In genomic region chr3R:8823761-8824499, dm6 we compare ENCODE assay signal across 1 fruit fly cellular context.
TF ChIP-seq lines count a peak whose summit lies in the region.

Gene IscU, minus strand, starts transcription at chr3R:8824177.
Gene CG8379, plus strand, starts transcription at chr3R:8824411.

TF ChIP-seq in whole organism, embryonic, 481 proteins besides CTCF, POLR2A, EP300 and RAD21 (continued from another document and continues in another):
- TF ChIP-seq CG16813 (GFP tag; IDR thresholded peaks at IDR 0.05; lab: Robert Waterston, UW; ENCODE audit: partially characterized antibody) (peak; percentile 63; the same call in 2 of the 3 replicates), sob (GFP tag; IDR thresholded peaks at IDR 0.05; lab: Robert Waterston, UW) (no peak), Hr39 (optimal IDR thresholded peaks at IDR 0.05; lab: Kevin White, UChicago) (no peak), Hand (GFP tag; optimal IDR thresholded peaks at IDR 0.05; lab: Kevin White, UChicago) (peak; percentile 19), Aef1 (GFP tag; IDR thresholded peaks at IDR 0.05; lab: Robert Waterston, UW) (no peak), CG10267 (tag; optimal IDR thresholded peaks at IDR 0.05; lab: Kevin White, UChicago) (peak; percentile 52), lov (optimal IDR thresholded peaks at IDR 0.05; lab: Kevin White, UChicago) (no peak), lov (GFP tag; IDR thresholded peaks at IDR 0.05; lab: Robert Waterston, UW) (no peak), ato (GFP tag; IDR thresholded peaks at IDR 0.05; lab: Robert Waterston, UW; ENCODE audit: partially characterized antibody) (peak; percentile 15; the same call in 1 of the 2 replicates), pb (GFP tag; optimal IDR thresholded peaks at IDR 0.05; lab: Kevin White, UChicago) (no peak), ac (GFP tag; optimal IDR thresholded peaks at IDR 0.05; lab: Kevin White, UChicago) (no peak), br (optimal IDR thresholded peaks at IDR 0.05; lab: Kevin White, UChicago) (no peak), sna (GFP tag; IDR thresholded peaks at IDR 0.05; lab: Robert Waterston, UW; ENCODE audit: partially characterized antibody) (peak; percentile 73), CG17612 (GFP tag; IDR thresholded peaks at IDR 0.05; lab: Robert Waterston, UW) (no peak), CG4328 (GFP tag; optimal IDR thresholded peaks at IDR 0.05; lab: Kevin White, UChicago) (peak; percentile 19), CG10321 (GFP tag; IDR thresholded peaks at IDR 0.05; lab: Robert Waterston, UW) (no peak), CG32767 (GFP tag; IDR thresholded peaks at IDR 0.05; lab: Robert Waterston, UW) (no peak), mld (GFP tag; IDR thresholded peaks at IDR 0.05; lab: Robert Waterston, UW; ENCODE audit: partially characterized antibody) (no peak), CG17186 (GFP tag; optimal IDR thresholded peaks at IDR 0.05; lab: Kevin White, UChicago) (no peak), CG33557 (GFP tag; optimal IDR thresholded peaks at IDR 0.05; lab: Kevin White, UChicago) (peak; percentile 36), lbe (GFP tag; optimal IDR thresholded peaks at IDR 0.05; lab: Kevin White, UChicago) (peak; percentile 39), E2f2 (GFP tag; IDR thresholded peaks at IDR 0.05; lab: Robert Waterston, UW) (peak; percentile 32; the same call in 1 of the 2 replicates), TFAM (GFP tag; optimal IDR thresholded peaks at IDR 0.05; lab: Kevin White, UChicago) (no peak), CG42726 (GFP tag; IDR thresholded peaks at IDR 0.05; lab: Robert Waterston, UW; ENCODE audit: partially characterized antibody) (peak; percentile 13; the same call in 1 of the 2 replicates), Bdp1 (GFP tag; optimal IDR thresholded peaks at IDR 0.05; lab: Kevin White, UChicago) (no peak), CG31441 (GFP tag; IDR thresholded peaks at IDR 0.05; lab: Robert Waterston, UW) (no peak), CG30403 (GFP tag; optimal IDR thresholded peaks at IDR 0.05; lab: Kevin White, UChicago) (no peak), disco-r (GFP tag; optimal IDR thresholded peaks at IDR 0.05; lab: Kevin White, UChicago) (no peak), CG6854 (GFP tag; optimal IDR thresholded peaks at IDR 0.05; lab: Kevin White, UChicago) (no peak), Hsf (GFP tag; optimal IDR thresholded peaks at IDR 0.05; lab: Kevin White, UChicago) (no peak), Fer2 (tag; optimal IDR thresholded peaks at IDR 0.05; lab: Kevin White, UChicago) (no peak), chinmo (GFP tag; IDR thresholded peaks at IDR 0.05; lab: Robert Waterston, UW; ENCODE audit: partially characterized antibody) (no peak), CG9876 (GFP tag; optimal IDR thresholded peaks at IDR 0.05; lab: Kevin White, UChicago) (no peak), NC2β (GFP tag; optimal IDR thresholded peaks at IDR 0.05; lab: Kevin White, UChicago) (no peak), slbo (GFP tag; IDR thresholded peaks at IDR 0.05; lab: Robert Waterston, UW) (no peak), wdn (GFP tag; IDR thresholded peaks at IDR 0.05; lab: Robert Waterston, UW) (no peak), fd64A (GFP tag; optimal IDR thresholded peaks at IDR 0.05; lab: Kevin White, UChicago) (no peak), D19A (tag; optimal IDR thresholded peaks at IDR 0.05; lab: Kevin White, UChicago) (peak; percentile 42), CG17829 (tag; optimal IDR thresholded peaks at IDR 0.05; lab: Kevin White, UChicago) (peak; percentile 53), ATbp (GFP tag; optimal IDR thresholded peaks at IDR 0.05; lab: Kevin White, UChicago) (no peak), CG3407 (GFP tag; optimal IDR thresholded peaks at IDR 0.05; lab: Kevin White, UChicago) (peak; percentile 3), CG18599 (GFP tag; optimal IDR thresholded peaks at IDR 0.05; lab: Kevin White, UChicago) (no peak), CG13287 (GFP tag; IDR thresholded peaks at IDR 0.05; lab: Robert Waterston, UW; ENCODE audit: partially characterized antibody) (peak; percentile 82), Asciz (GFP tag; optimal IDR thresholded peaks at IDR 0.05; lab: Kevin White, UChicago) (no peak), Lhr (GFP tag; optimal IDR thresholded peaks at IDR 0.05; lab: Kevin White, UChicago) (peak; percentile 58), CG31388 (GFP tag; optimal IDR thresholded peaks at IDR 0.05; lab: Kevin White, UChicago) (no peak), CG16863 (GFP tag; optimal IDR thresholded peaks at IDR 0.05; lab: Kevin White, UChicago) (no peak), MTF-1 (GFP tag; optimal IDR thresholded peaks at IDR 0.05; lab: Kevin White, UChicago; ENCODE audit: borderline replicate concordance) (no peak), CG15514 (GFP tag; optimal IDR thresholded peaks at IDR 0.05; lab: Kevin White, UChicago) (peak; percentile 50), CG7271 (tag; optimal IDR thresholded peaks at IDR 0.05; lab: Kevin White, UChicago) (no peak), CG15696 (tag; optimal IDR thresholded peaks at IDR 0.05; lab: Kevin White, UChicago) (no peak), salm (tag; optimal IDR thresholded peaks at IDR 0.05; lab: Kevin White, UChicago) (peak; percentile 16), nerfin-2 (GFP tag; IDR thresholded peaks at IDR 0.05; lab: Robert Waterston, UW; ENCODE audit: partially characterized antibody) (no peak), CG7987 (GFP tag; optimal IDR thresholded peaks at IDR 0.05; lab: Kevin White, UChicago) (no peak), amos (GFP tag; IDR thresholded peaks at IDR 0.05; lab: Robert Waterston, UW; ENCODE audit: partially characterized antibody) (peak; percentile 53; the same call in 1 of the 2 replicates), Atf3 (GFP tag; optimal IDR thresholded peaks at IDR 0.05; lab: Kevin White, UChicago) (no peak), vfl (GFP tag; optimal IDR thresholded peaks at IDR 0.05; lab: Kevin White, UChicago) (no peak), CG14860 (GFP tag; IDR thresholded peaks at IDR 0.05; lab: Robert Waterston, UW; ENCODE audit: partially characterized antibody) (no peak), E2f1 (GFP tag; IDR thresholded peaks at IDR 0.05; lab: Robert Waterston, UW) (no peak), nerfin-1 (tag; optimal IDR thresholded peaks at IDR 0.05; lab: Kevin White, UChicago) (no peak), CG2120 (GFP tag; optimal IDR thresholded peaks at IDR 0.05; lab: Kevin White, UChicago) (no peak), corto (GFP tag; optimal IDR thresholded peaks at IDR 0.05; lab: Kevin White, UChicago) (peak; percentile 8), CG1832 (GFP tag; optimal IDR thresholded peaks at IDR 0.05; lab: Kevin White, UChicago) (no peak), CG17328 (GFP tag; IDR thresholded peaks at IDR 0.05; lab: Robert Waterston, UW) (no peak), CG9797 (GFP tag; optimal IDR thresholded peaks at IDR 0.05; lab: Kevin White, UChicago) (peak; percentile 89), CG31224 (GFP tag; IDR thresholded peaks at IDR 0.05; lab: Robert Waterston, UW) (no peak), Doc2 (GFP tag; IDR thresholded peaks at IDR 0.05; lab: Robert Waterston, UW) (no peak), MESR4 (GFP tag; optimal IDR thresholded peaks at IDR 0.05; lab: Kevin White, UChicago) (peak; percentile 71), CG2199 (GFP tag; IDR thresholded peaks at IDR 0.05; lab: Robert Waterston, UW) (no peak), CG14965 (GFP tag; optimal IDR thresholded peaks at IDR 0.05; lab: Kevin White, UChicago; ENCODE audit: borderline replicate concordance) (no peak), NfI (GFP tag; optimal IDR thresholded peaks at IDR 0.05; lab: Kevin White, UChicago) (no peak), MBD-R2 (GFP tag; IDR thresholded peaks at IDR 0.05; lab: Robert Waterston, UW) (peak; percentile 77), nau (GFP tag; optimal IDR thresholded peaks at IDR 0.05; lab: Kevin White, UChicago) (no peak), CG6765 (GFP tag; optimal IDR thresholded peaks at IDR 0.05; lab: Kevin White, UChicago) (no peak), Vsx1 (GFP tag; optimal IDR thresholded peaks at IDR 0.05; lab: Kevin White, UChicago) (no peak), CG12104 (GFP tag; optimal IDR thresholded peaks at IDR 0.05; lab: Kevin White, UChicago) (no peak), BEAF-32 (GFP tag; optimal IDR thresholded peaks at IDR 0.05; lab: Kevin White, UChicago) (peak; percentile 74), NC2α (GFP tag; optimal IDR thresholded peaks at IDR 0.05; lab: Kevin White, UChicago) (no peak), CG14710 (tag; optimal IDR thresholded peaks at IDR 0.05; lab: Kevin White, UChicago) (peak; percentile 75), CG2116 (GFP tag; optimal IDR thresholded peaks at IDR 0.05; lab: Kevin White, UChicago) (peak; percentile 87), GATAe (GFP tag; conservative IDR thresholded peaks at IDR 0.05; lab: Robert Waterston, UW) (0 out of 2 replicates have a peak, but pooled peaks have one; percentile 10), CG11093 (GFP tag; IDR thresholded peaks at IDR 0.05; lab: Robert Waterston, UW) (no peak), Usf (GFP tag; optimal IDR thresholded peaks at IDR 0.05; lab: Kevin White, UChicago) (no peak), trem (tag; optimal IDR thresholded peaks at IDR 0.05; lab: Kevin White, UChicago) (peak; percentile 98), gce (GFP tag; IDR thresholded peaks at IDR 0.05; lab: Robert Waterston, UW) (no peak), CG4617 (GFP tag; optimal IDR thresholded peaks at IDR 0.05; lab: Kevin White, UChicago; ENCODE audit: borderline replicate concordance) (peak; percentile 62), PHDP (tag; optimal IDR thresholded peaks at IDR 0.05; lab: Kevin White, UChicago) (no peak), Camta (GFP tag; optimal IDR thresholded peaks at IDR 0.05; lab: Kevin White, UChicago) (no peak), lola (GFP tag; optimal IDR thresholded peaks at IDR 0.05; lab: Kevin White, UChicago) (peak in 1 of 3 experiments; percentile 18), phol (tag; optimal IDR thresholded peaks at IDR 0.05; lab: Kevin White, UChicago) (peak; percentile 43), knrl (GFP tag; IDR thresholded peaks at IDR 0.05; lab: Robert Waterston, UW; ENCODE audit: partially characterized antibody) (peak; percentile 70), sqz (GFP tag; optimal IDR thresholded peaks at IDR 0.05; lab: Kevin White, UChicago) (no peak), Dek (tag; optimal IDR thresholded peaks at IDR 0.05; lab: Kevin White, UChicago) (no peak), YL-1 (GFP tag; optimal IDR thresholded peaks at IDR 0.05; lab: Kevin White, UChicago) (peak; percentile 87), CG7786 (GFP tag; optimal IDR thresholded peaks at IDR 0.05; lab: Kevin White, UChicago) (no peak), esg (GFP tag; conservative IDR thresholded peaks at IDR 0.05; lab: Robert Waterston, UW) (no peak), otp (GFP tag; IDR thresholded peaks at IDR 0.05; lab: Robert Waterston, UW) (no peak), HLH4C (GFP tag; IDR thresholded peaks at IDR 0.05; lab: Robert Waterston, UW; ENCODE audit: partially characterized antibody) (peak; percentile 37; the same call in 2 of the 3 replicates), CG30431 (GFP tag; optimal IDR thresholded peaks at IDR 0.05; lab: Kevin White, UChicago) (no peak), CG4730 (GFP tag; IDR thresholded peaks at IDR 0.05; lab: Robert Waterston, UW) (no peak), Dbx (GFP tag; IDR thresholded peaks at IDR 0.05; lab: Robert Waterston, UW) (no peak), CG10543 (GFP tag; optimal IDR thresholded peaks at IDR 0.05; lab: Kevin White, UChicago) (peak; percentile 6), CG2678 (tag; optimal IDR thresholded peaks at IDR 0.05; lab: Kevin White, UChicago) (no peak), zf30C (GFP tag; optimal IDR thresholded peaks at IDR 0.05; lab: Kevin White, UChicago) (no peak), unpg (GFP tag; optimal IDR thresholded peaks at IDR 0.05; lab: Kevin White, UChicago) (no peak), HmgD (GFP tag; optimal IDR thresholded peaks at IDR 0.05; lab: Kevin White, UChicago) (no peak), hb (GFP tag; IDR thresholded peaks at IDR 0.05; lab: Robert Waterston, UW; ENCODE audit: partially characterized antibody) (no peak), CG12659 (GFP tag; optimal IDR thresholded peaks at IDR 0.05; lab: Kevin White, UChicago) (peak; percentile 65), dati (GFP tag; IDR thresholded peaks at IDR 0.05; lab: Robert Waterston, UW) (no peak), CG3163 (GFP tag; optimal IDR thresholded peaks at IDR 0.05; lab: Kevin White, UChicago) (no peak), Taf1 (GFP tag; IDR thresholded peaks at IDR 0.05; lab: Robert Waterston, UW) (no peak), CG18619 (GFP tag; optimal IDR thresholded peaks at IDR 0.05; lab: Kevin White, UChicago) (no peak), HmgZ (tag; optimal IDR thresholded peaks at IDR 0.05; lab: Kevin White, UChicago) (peak; percentile 41), bsh (GFP tag; optimal IDR thresholded peaks at IDR 0.05; lab: Kevin White, UChicago) (no peak), Fer1 (GFP tag; optimal IDR thresholded peaks at IDR 0.05; lab: Kevin White, UChicago) (peak; percentile 15), Med (GFP tag; lab: Kevin White, UChicago) (peak; percentile 46), CG11695 (GFP tag; IDR thresholded peaks at IDR 0.05; lab: Robert Waterston, UW) (no peak), toy (GFP tag; IDR thresholded peaks at IDR 0.05; lab: Robert Waterston, UW) (no peak), Adf1 (GFP tag; IDR thresholded peaks at IDR 0.05; lab: Robert Waterston, UW) (no peak), CG2129 (GFP tag; IDR thresholded peaks at IDR 0.05; lab: Robert Waterston, UW; ENCODE audit: partially characterized antibody) (peak; percentile 34; the same call in 1 of the 2 replicates), CG11696 (GFP tag; IDR thresholded peaks at IDR 0.05; lab: Robert Waterston, UW) (no peak), Antp (GFP tag; optimal IDR thresholded peaks at IDR 0.05; lab: Kevin White, UChicago) (no peak), zfh1 (GFP tag; IDR thresholded peaks at IDR 0.05; lab: Robert Waterston, UW) (no peak), crc (GFP tag; optimal IDR thresholded peaks at IDR 0.05; lab: Kevin White, UChicago) (no peak), sug (tag; optimal IDR thresholded peaks at IDR 0.05; lab: Kevin White, UChicago) (peak; percentile 98), CG10565 (GFP tag; optimal IDR thresholded peaks at IDR 0.05; lab: Kevin White, UChicago) (no peak), insv (GFP tag; optimal IDR thresholded peaks at IDR 0.05; lab: Kevin White, UChicago) (peak in 1 of 2 experiments; percentile 3), crp (GFP tag; optimal IDR thresholded peaks at IDR 0.05; lab: Kevin White, UChicago) (peak; percentile 45 to 93), CG11504 (tag; optimal IDR thresholded peaks at IDR 0.05; lab: Kevin White, UChicago) (no peak), Opbp (GFP tag; IDR thresholded peaks at IDR 0.05; lab: Robert Waterston, UW; ENCODE audit: partially characterized antibody) (no peak), stwl (tag; optimal IDR thresholded peaks at IDR 0.05; lab: Kevin White, UChicago) (peak; percentile 92), CG13775 (GFP tag; optimal IDR thresholded peaks at IDR 0.05; lab: Kevin White, UChicago) (peak; percentile 29), HLHmδ (GFP tag; optimal IDR thresholded peaks at IDR 0.05; lab: Kevin White, UChicago) (no peak)
